Worm (Caenorhabditis elegans): ENCODE data around the gene C33D3.3.

C33D3.3 gene

DNA sequence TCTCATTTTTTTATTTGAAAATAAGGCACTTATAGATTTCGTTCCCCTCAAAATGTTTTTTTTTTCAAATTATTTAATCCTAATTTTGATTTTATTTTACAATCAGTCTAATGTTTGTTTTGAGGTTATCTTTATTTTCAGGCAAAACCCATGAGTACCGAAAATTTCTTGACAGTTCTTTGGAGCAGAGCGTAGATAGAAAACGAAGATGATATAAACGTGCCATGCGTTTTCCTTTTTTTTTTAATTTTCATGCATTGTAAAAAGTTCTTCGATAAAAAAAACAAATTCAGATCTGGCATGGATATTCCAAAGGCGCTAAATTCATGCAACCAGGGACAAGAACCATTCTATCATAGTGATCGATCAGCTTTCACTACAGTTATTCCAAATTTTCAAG lies 5.9 kb downstream of the C33D3.3 start, which contains the start of gene C33D3.5:
Gene C33D3.5, plus strand, starts transcription at position 301 of the 400 bp plus-strand sequence.
- TF ChIP-seq unc-39 (tag; optimal IDR thresholded peaks at IDR 0.05) (no peak), snpc-4 (tag; optimal IDR thresholded peaks at IDR 0.05) (no peak), blmp-1 (tag; optimal IDR thresholded peaks at IDR 0.05; ENCODE audit: insufficient read depth) (no peak)

DNA sequence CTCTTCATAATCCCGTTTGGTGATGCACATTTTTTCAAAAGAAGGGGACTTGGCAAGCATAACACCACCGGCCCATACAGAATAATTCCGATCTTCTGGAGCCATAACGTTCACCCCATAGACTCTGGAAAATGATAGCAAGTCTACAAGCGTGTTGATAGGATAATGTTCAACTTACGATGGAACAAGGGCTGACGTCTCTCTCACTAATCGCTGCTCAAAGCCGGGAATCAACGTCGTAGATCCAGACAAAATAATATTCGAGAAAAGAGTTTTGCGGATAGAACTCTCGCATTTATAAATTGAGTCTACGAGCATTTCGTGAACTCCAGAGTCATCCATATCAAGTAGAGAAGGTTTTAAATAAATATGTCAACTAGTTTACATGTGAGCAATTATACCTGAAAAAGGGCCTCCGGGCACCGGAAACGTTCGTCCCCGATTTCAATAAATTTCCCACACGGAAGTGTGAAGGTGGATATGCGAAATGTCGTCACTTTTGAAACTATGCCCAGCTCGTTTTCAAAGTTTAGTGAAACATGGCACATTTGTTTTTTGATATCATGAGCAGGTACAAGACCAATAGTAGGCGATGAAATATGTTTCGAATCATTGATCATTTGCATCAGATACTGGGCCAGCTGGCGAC lies 6.8 kb downstream of the C33D3.3 start:
- TF ChIP-seq ztf-1 (GFP tag; conservative IDR thresholded peaks at IDR 0.05) (no peak), nhr-25 (tag; optimal IDR thresholded peaks at IDR 0.05) (no peak), blmp-1 (tag; optimal IDR thresholded peaks at IDR 0.05; ENCODE audit: insufficient read depth) (no peak), lin-39 (tag; optimal IDR thresholded peaks at IDR 0.05) (no peak), ama-1 (optimal IDR thresholded peaks at IDR 0.05) (no peak), ZK546.5 (tag; optimal IDR thresholded peaks at IDR 0.05) (no peak), nhr-77 (tag; optimal IDR thresholded peaks at IDR 0.05) (no peak), F13H6.1 (tag; optimal IDR thresholded peaks at IDR 0.05) (no peak), gmeb-1 (tag; optimal IDR thresholded peaks at IDR 0.05) (no peak), nhr-12 (tag; optimal IDR thresholded peaks at IDR 0.05) (no peak), sem-4 (tag; optimal IDR thresholded peaks at IDR 0.05) (no peak), crh-2 (tag; optimal IDR thresholded peaks at IDR 0.05) (no peak), nhr-21 (tag; optimal IDR thresholded peaks at IDR 0.05) (no peak), fos-1 (tag; optimal IDR thresholded peaks at IDR 0.05) (no peak), nhr-129 (tag; optimal IDR thresholded peaks at IDR 0.05) (no peak), ztf-11 (tag; optimal IDR thresholded peaks at IDR 0.05) (no peak)

DNA sequence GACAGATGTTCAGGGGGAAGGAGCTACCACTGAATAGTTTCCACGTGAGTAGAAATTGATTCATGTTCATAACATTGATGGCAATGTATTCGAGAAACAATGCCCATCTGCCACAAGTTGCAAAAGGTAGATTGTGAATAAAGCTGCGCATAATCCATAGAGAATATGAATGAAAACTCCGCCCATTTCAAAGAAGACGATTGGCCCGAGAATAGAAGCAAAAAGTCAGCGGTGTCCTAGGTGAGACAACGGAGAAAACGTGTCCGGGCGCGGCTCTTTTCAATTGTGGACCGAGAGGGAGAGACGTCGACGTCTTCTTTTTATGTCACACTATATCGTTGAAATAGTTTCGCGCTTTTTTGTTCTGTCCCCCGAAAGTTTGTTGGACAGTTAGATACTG lies 14.4 kb downstream of the C33D3.3 start, which contains the start of gene vab-3:
Gene vab-3, plus strand, starts transcription at position 301 of the 400 bp plus-strand sequence.
- TF ChIP-seq nhr-23 (tag; optimal IDR thresholded peaks at IDR 0.05): no peak
- no peak for TF ChIP-seq lin-13 (GFP tag; optimal IDR thresholded peaks at IDR 0.05)
- no peak for TF ChIP-seq dmd-4 (tag; optimal IDR thresholded peaks at IDR 0.05)
- no peak for TF ChIP-seq ztf-11 (tag; optimal IDR thresholded peaks at IDR 0.05)
- TF ChIP-seq ztf-1 (GFP tag; conservative IDR thresholded peaks at IDR 0.05): no peak
- no peak for TF ChIP-seq alr-1 (tag; optimal IDR thresholded peaks at IDR 0.05)
- TF ChIP-seq nhr-237 (tag; optimal IDR thresholded peaks at IDR 0.05): no peak
- no peak for TF ChIP-seq blmp-1 (tag; optimal IDR thresholded peaks at IDR 0.05; ENCODE audit: insufficient read depth)
- TF ChIP-seq skn-1 (tag; optimal IDR thresholded peaks at IDR 0.05): no peak
- TF ChIP-seq nhr-77 (tag; optimal IDR thresholded peaks at IDR 0.05): no peak
- TF ChIP-seq nhr-12 (tag; optimal IDR thresholded peaks at IDR 0.05): no peak
- TF ChIP-seq crh-2 (tag; optimal IDR thresholded peaks at IDR 0.05): no peak

DNA sequence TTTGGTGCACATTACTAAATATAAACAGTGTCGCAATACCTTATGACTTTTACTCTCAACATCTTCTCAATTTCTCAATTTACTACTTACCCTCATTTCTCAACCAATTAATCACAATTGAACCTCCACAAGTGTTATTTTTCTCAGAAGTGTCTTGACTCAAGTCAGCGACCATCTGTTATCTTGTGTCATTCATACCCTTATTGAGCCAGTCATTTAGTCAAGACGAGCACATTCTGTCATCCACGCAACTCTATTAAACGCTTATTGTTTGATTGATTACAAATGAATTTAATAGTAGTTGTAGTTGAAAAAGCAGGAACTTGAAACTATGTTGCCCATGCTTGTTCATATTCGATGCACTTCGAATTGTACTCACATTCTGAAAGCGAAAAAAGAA lies 18.2 kb downstream of the C33D3.3 start:
- TF ChIP-seq nhr-77 (tag; optimal IDR thresholded peaks at IDR 0.05): no peak
- no peak for TF ChIP-seq nhr-11 (tag; optimal IDR thresholded peaks at IDR 0.05)
- no peak for TF ChIP-seq unc-39 (tag; optimal IDR thresholded peaks at IDR 0.05)
- TF ChIP-seq R02D3.7 (tag; optimal IDR thresholded peaks at IDR 0.05): no peak
- TF ChIP-seq skn-1 (tag; optimal IDR thresholded peaks at IDR 0.05): no peak
- no peak for TF ChIP-seq unc-55 (GFP tag; optimal IDR thresholded peaks at IDR 0.05)
- no peak for TF ChIP-seq mbf-1 (tag; optimal IDR thresholded peaks at IDR 0.05)
- TF ChIP-seq blmp-1 (tag; optimal IDR thresholded peaks at IDR 0.05; ENCODE audit: insufficient read depth): no peak
- TF ChIP-seq alr-1 (tag; optimal IDR thresholded peaks at IDR 0.05): no peak
- no peak for TF ChIP-seq C34F6.9 (tag; optimal IDR thresholded peaks at IDR 0.05)
- no peak for TF ChIP-seq gmeb-1 (tag; optimal IDR thresholded peaks at IDR 0.05)

DNA sequence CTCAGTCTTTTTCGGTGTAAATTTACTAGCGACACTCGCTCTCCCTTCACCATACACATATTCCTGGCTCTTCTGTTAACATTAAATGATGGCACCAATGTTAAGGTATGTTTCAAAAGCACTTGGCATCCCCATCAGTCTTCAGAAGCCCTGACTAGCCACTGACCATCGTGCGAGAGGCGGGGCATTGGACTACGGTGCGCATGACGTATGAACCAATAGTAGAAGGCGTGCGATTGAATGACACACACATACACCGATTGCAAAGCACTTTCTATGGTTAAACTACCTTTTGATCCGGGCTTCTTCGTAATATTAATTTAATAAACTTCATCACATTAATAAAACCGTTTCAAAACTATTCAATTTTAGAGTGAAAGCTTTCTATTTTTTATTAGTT lies 20.0 kb downstream of the C33D3.3 start:
- peak in 1 of 2 experiments; percentile 42 for TF ChIP-seq lsy-2 (tag; optimal IDR thresholded peaks at IDR 0.05)
- TF ChIP-seq sma-3 (GFP tag; optimal IDR thresholded peaks at IDR 0.05): no peak

DNA sequence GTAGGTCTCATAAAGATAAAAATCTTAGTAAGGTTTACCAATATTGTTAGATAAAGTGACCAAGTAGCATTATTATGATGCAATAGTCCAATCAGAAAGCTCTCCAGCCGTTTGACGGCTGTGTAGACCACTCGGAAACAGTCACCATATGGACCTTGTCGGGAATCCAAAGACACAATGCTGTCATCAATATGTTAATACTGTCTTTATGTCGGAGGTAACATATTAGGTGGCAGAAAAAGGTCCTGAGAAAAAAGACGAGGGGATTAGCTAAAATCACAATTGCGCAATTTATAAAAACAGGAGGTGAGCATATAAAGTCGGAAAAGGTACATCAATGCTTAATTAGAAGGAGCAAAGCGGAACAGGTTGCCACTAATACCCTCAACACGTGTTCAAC lies 22.8 kb downstream of the C33D3.3 start:
- TF ChIP-seq nhr-23 (tag; optimal IDR thresholded peaks at IDR 0.05): no peak
- TF ChIP-seq elt-1 (tag; optimal IDR thresholded peaks at IDR 0.05): no peak
- no peak for TF ChIP-seq ceh-16 (tag; optimal IDR thresholded peaks at IDR 0.05)

Data from whole organism, L2 larva.